Fruit fly (Drosophila melanogaster): Measurements from ENCODE around the gene CG14196.

The CG14196 gene

dm6 chrX:19224580-19225303, 16.9 kb downstream of the CG14196 start:
- TF ChIP-seq foxo (GFP tag; optimal IDR thresholded peaks at IDR 0.05) (peak in 1 of 2 experiments; percentile 32), Dfd (GFP tag; optimal IDR thresholded peaks at IDR 0.05) (no peak), Hnf4 (GFP tag; optimal IDR thresholded peaks at IDR 0.05) (no peak), Mio (GFP tag; optimal IDR thresholded peaks at IDR 0.05) (no peak), jim (GFP tag; optimal IDR thresholded peaks at IDR 0.05) (no peak), lola (GFP tag; optimal IDR thresholded peaks at IDR 0.05) (no peak), psq (GFP tag; optimal IDR thresholded peaks at IDR 0.05) (peak; percentile 47), brk (GFP tag; optimal IDR thresholded peaks at IDR 0.05) (no peak), br (GFP tag; optimal IDR thresholded peaks at IDR 0.05) (no peak), CG9705 (GFP tag; optimal IDR thresholded peaks at IDR 0.05) (no peak), Sp1 (GFP tag; optimal IDR thresholded peaks at IDR 0.05) (peak; percentile 37), dmrt93B (GFP tag; optimal IDR thresholded peaks at IDR 0.05) (no peak), Abd-B (GFP tag; optimal IDR thresholded peaks at IDR 0.05) (no peak)

DNA sequence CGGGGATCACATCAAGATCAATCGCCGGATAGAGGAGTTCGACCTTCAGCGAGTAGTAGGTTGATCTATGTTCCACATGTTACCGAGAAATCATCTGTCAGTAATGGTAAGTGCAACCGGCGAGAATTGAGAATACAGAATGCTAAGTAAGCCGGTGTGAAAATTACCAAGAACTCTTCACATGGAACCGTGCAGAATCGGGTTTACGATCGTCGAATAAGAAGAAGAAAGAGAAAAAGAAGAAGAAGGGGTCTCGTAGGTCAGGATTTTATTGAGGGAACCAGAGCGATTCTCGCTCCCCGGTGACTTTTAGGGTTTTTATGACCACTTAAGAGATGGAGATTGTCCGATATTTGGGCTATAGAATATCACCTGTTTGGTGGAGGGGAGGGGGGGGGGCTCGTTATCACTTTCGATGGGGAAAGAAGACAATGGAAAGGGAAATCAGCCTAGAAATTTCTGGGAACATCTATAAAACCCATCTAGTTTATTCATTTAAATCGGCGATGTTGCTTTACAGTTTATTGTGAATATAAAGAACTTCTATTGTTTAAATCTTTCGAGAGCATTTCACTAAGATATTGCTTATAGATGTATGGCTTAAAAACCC, 20.6 kb downstream of the CG14196 start:
- no peak for TF ChIP-seq CG32264 (GFP tag; optimal IDR thresholded peaks at IDR 0.05)
- TF ChIP-seq Mio (GFP tag; optimal IDR thresholded peaks at IDR 0.05) = no peak
- TF ChIP-seq Myc (optimal IDR thresholded peaks at IDR 0.05) = no peak
- TF ChIP-seq HLH106 (tag; optimal IDR thresholded peaks at IDR 0.05) = no peak
- TF ChIP-seq usp (GFP tag; optimal IDR thresholded peaks at IDR 0.05) = no peak
- no peak for TF ChIP-seq CG9705 (GFP tag; optimal IDR thresholded peaks at IDR 0.05)
- no peak for TF ChIP-seq fru (GFP tag; optimal IDR thresholded peaks at IDR 0.05)
- TF ChIP-seq Abd-B (GFP tag; optimal IDR thresholded peaks at IDR 0.05) = no peak
- TF ChIP-seq Hnf4 (GFP tag; optimal IDR thresholded peaks at IDR 0.05) = no peak
- TF ChIP-seq OdsH (GFP tag; optimal IDR thresholded peaks at IDR 0.05) = no peak
- TF ChIP-seq Rel (GFP tag; optimal IDR thresholded peaks at IDR 0.05) = no peak
- no peak for TF ChIP-seq Rel (tag; optimal IDR thresholded peaks at IDR 0.05)
- no peak for TF ChIP-seq Dfd (GFP tag; optimal IDR thresholded peaks at IDR 0.05)

dm6 chrX:19220415-19220814, 21.2 kb downstream of the CG14196 start, which contains the start of gene CG7884:
Gene CG7884, plus strand, starts transcription at chrX:19220622.
- TF ChIP-seq foxo (GFP tag; optimal IDR thresholded peaks at IDR 0.05) (no peak), ey (GFP tag; optimal IDR thresholded peaks at IDR 0.05) (no peak), sv (GFP tag; optimal IDR thresholded peaks at IDR 0.05) (no peak), psq (GFP tag; optimal IDR thresholded peaks at IDR 0.05) (no peak), Vsx2 (GFP tag; optimal IDR thresholded peaks at IDR 0.05; ENCODE audit: partially characterized antibody) (peak; percentile 46), CG9705 (GFP tag; optimal IDR thresholded peaks at IDR 0.05) (no peak), Jra (GFP tag; optimal IDR thresholded peaks at IDR 0.05) (no peak), OdsH (GFP tag; optimal IDR thresholded peaks at IDR 0.05) (no peak), Sp1 (GFP tag; optimal IDR thresholded peaks at IDR 0.05) (no peak), Rel (GFP tag; optimal IDR thresholded peaks at IDR 0.05) (no peak), Rel (tag; optimal IDR thresholded peaks at IDR 0.05) (no peak), Dif (GFP tag; optimal IDR thresholded peaks at IDR 0.05; ENCODE audit: partially characterized antibody) (peak; percentile 90), brk (GFP tag; optimal IDR thresholded peaks at IDR 0.05) (no peak), dsf (GFP tag; optimal IDR thresholded peaks at IDR 0.05; ENCODE audit: borderline replicate concordance) (no peak), usp (GFP tag; optimal IDR thresholded peaks at IDR 0.05) (no peak), Mio (GFP tag; optimal IDR thresholded peaks at IDR 0.05) (no peak), jim (GFP tag; optimal IDR thresholded peaks at IDR 0.05) (no peak), GATAd (GFP tag; optimal IDR thresholded peaks at IDR 0.05) (no peak), pan (optimal IDR thresholded peaks at IDR 0.05) (no peak), N (GFP tag; optimal IDR thresholded peaks at IDR 0.05) (no peak), Hr78 (GFP tag; optimal IDR thresholded peaks at IDR 0.05) (no peak), HLH106 (tag; optimal IDR thresholded peaks at IDR 0.05) (no peak), Abd-B (GFP tag; optimal IDR thresholded peaks at IDR 0.05) (no peak), CrebA (GFP tag; optimal IDR thresholded peaks at IDR 0.05; ENCODE audit: borderline replicate concordance) (no peak), dmrt93B (GFP tag; optimal IDR thresholded peaks at IDR 0.05) (no peak), fru (GFP tag; optimal IDR thresholded peaks at IDR 0.05) (no peak), br (GFP tag; optimal IDR thresholded peaks at IDR 0.05) (no peak), dl (GFP tag; optimal IDR thresholded peaks at IDR 0.05; ENCODE audit: insufficient read depth in 1 of 2, partially characterized antibody in 2 of 2) (peak; percentile 68)

Measured in whole organism, wandering third instar larva.